Worm (Caenorhabditis elegans) whole organism, L3 larva: ENCODE data around the gene eif-2D.
A peak's percentile ranks its signal among the peaks of the same experiment; 100 is the strongest.

Source experiments
- R02D3.7 ChIP-seq: fragments of 150-350 bp; optimal IDR thresholded peaks from 2 replicates; lab custom pipeline; 2014; ENCODE audit warnings: missing biosample characterization, missing genetic modification characterization
- ZK546.5 ChIP-seq: sonication (generic microtip); optimal IDR thresholded peaks from 2 replicates; lab custom pipeline; 2017; ENCODE audit warnings: missing biosample characterization, missing genetic modification characterization
- ama-1 ChIP-seq: fragments of 150-350 bp; optimal IDR thresholded peaks from 2 replicates; lab custom pipeline; 2018
- ceh-16 ChIP-seq: sonication (generic microtip); optimal IDR thresholded peaks from 2 replicates; lab custom pipeline; 2017; ENCODE audit warnings: missing biosample characterization, missing genetic modification characterization
- ceh-82 ChIP-seq: fragments of 150-350 bp; optimal IDR thresholded peaks from 2 replicates; lab custom pipeline; 2014; ENCODE audit warnings: missing biosample characterization, missing genetic modification characterization
- ceh-9 ChIP-seq: sonication (generic microtip); optimal IDR thresholded peaks from 2 replicates; lab custom pipeline; 2018; ENCODE audit warnings: missing biosample characterization, missing genetic modification characterization
- daf-12 ChIP-seq: fragments of 150-350 bp; optimal IDR thresholded peaks from 2 replicates; lab custom pipeline; 2014; ENCODE audit warnings: missing biosample characterization, missing genetic modification reagents, missing genetic modification characterization
- egl-27 ChIP-seq: sonication (generic microtip); optimal IDR thresholded peaks from 4 replicates; lab custom pipeline; 2017; ENCODE audit warnings: missing biosample characterization, missing genetic modification reagents, missing genetic modification characterization
- egl-5 ChIP-seq: fragments of 150-350 bp; optimal IDR thresholded peaks from 2 replicates; lab custom pipeline; 2017; ENCODE audit warnings: missing biosample characterization, missing genetic modification reagents, missing genetic modification characterization, inconsistent platforms
- elt-1 ChIP-seq: fragments of 150-350 bp; optimal IDR thresholded peaks from 2 replicates; lab custom pipeline; 2014; ENCODE audit warnings: missing biosample characterization, missing genetic modification characterization
- elt-2 ChIP-seq: sonication (generic microtip); optimal IDR thresholded peaks from 2 replicates; lab custom pipeline; 2016; ENCODE audit warnings: missing genetic modification reagents, mild to moderate bottlenecking, missing genetic modification characterization, missing compliant biosample characterization
- elt-3 ChIP-seq, 3 experiments: fragments of 150-350 bp in 1 of 3; sonication (generic microtip) in 2 of 3; optimal IDR thresholded peaks; 2 replicates in 2 of 3; 4 replicates in 1 of 3; lab custom pipeline; 2014 to 2017; ENCODE audit warnings: missing biosample characterization in 3 of 3, missing genetic modification characterization in 3 of 3
- eor-1 ChIP-seq, 2 experiments: fragments of 150-350 bp; optimal IDR thresholded peaks; 2 replicates each; lab custom pipeline; 2014 to 2018; ENCODE audit warnings: missing biosample characterization in 2 of 2, missing genetic modification characterization in 2 of 2
- fkh-10 ChIP-seq: sonication (generic microtip); optimal IDR thresholded peaks from 2 replicates; lab custom pipeline; 2017; ENCODE audit warnings: missing biosample characterization, missing genetic modification reagents, missing genetic modification characterization
- fkh-2 ChIP-seq: fragments of 150-350 bp; optimal IDR thresholded peaks from 2 replicates; lab custom pipeline; 2014; ENCODE audit warnings: missing biosample characterization, missing genetic modification reagents, missing genetic modification characterization
- fos-1 ChIP-seq: fragments of 150-350 bp; optimal IDR thresholded peaks from 2 replicates; lab custom pipeline; 2014; ENCODE audit warnings: missing biosample characterization, missing genetic modification characterization
- hmg-11 ChIP-seq: sonication (generic microtip); optimal IDR thresholded peaks from 2 replicates; lab custom pipeline; 2016; ENCODE audit warnings: missing genetic modification characterization, missing compliant biosample characterization
- jun-1 ChIP-seq: fragments of 150-350 bp; optimal IDR thresholded peaks from 2 replicates; lab custom pipeline; 2014; ENCODE audit warnings: missing biosample characterization, missing genetic modification reagents, missing genetic modification characterization
- lin-15B ChIP-seq: fragments of 150-350 bp; optimal IDR thresholded peaks from 2 replicates; lab custom pipeline; 2014; ENCODE audit warnings: missing biosample characterization, missing genetic modification characterization
- lin-39 ChIP-seq: fragments of 150-350 bp; optimal IDR thresholded peaks from 2 replicates; lab custom pipeline; 2018; ENCODE audit warnings: missing biosample characterization, missing genetic modification reagents, missing genetic modification characterization
- lsy-12 ChIP-seq: sonication (generic microtip); optimal IDR thresholded peaks from 2 replicates; lab custom pipeline; 2016; ENCODE audit warnings: mild to moderate bottlenecking, missing genetic modification characterization, missing compliant biosample characterization
- mdl-1 ChIP-seq: fragments of 150-350 bp; optimal IDR thresholded peaks from 2 replicates; lab custom pipeline; 2014; ENCODE audit warnings: missing biosample characterization, missing genetic modification characterization
- nfya-1 ChIP-seq: sonication (generic microtip); optimal IDR thresholded peaks from 2 replicates; lab custom pipeline; 2017; ENCODE audit warnings: missing genetic modification characterization, mild to moderate bottlenecking, missing compliant biosample characterization, antibody characterized with exemption, moderate library complexity; ENCODE audit not compliant: insufficient read depth
- nhr-11 ChIP-seq: fragments of 150-350 bp; optimal IDR thresholded peaks from 2 replicates; lab custom pipeline; 2014; ENCODE audit warnings: missing biosample characterization, missing genetic modification characterization
- nhr-23 ChIP-seq: fragments of 150-350 bp; optimal IDR thresholded peaks from 2 replicates; lab custom pipeline; 2014; ENCODE audit warnings: missing biosample characterization, missing genetic modification reagents, missing genetic modification characterization
- nhr-25 ChIP-seq: sonication (generic microtip); optimal IDR thresholded peaks from 2 replicates; lab custom pipeline; 2017; ENCODE audit warnings: missing biosample characterization, missing genetic modification characterization
- nhr-28 ChIP-seq: fragments of 150-350 bp; optimal IDR thresholded peaks from 2 replicates; lab custom pipeline; 2014; ENCODE audit warnings: missing biosample characterization, missing genetic modification characterization
- nhr-43 ChIP-seq: sonication (generic microtip); optimal IDR thresholded peaks from 2 replicates; lab custom pipeline; 2016; ENCODE audit warnings: mild to moderate bottlenecking, missing genetic modification characterization, missing compliant biosample characterization; ENCODE audit not compliant: poor library complexity, severe bottlenecking
- nhr-67 ChIP-seq: fragments of 150-350 bp; optimal IDR thresholded peaks from 2 replicates; lab custom pipeline; 2014; ENCODE audit warnings: missing biosample characterization, missing genetic modification characterization
- nhr-76 ChIP-seq: fragments of 150-350 bp; sonication (generic microtip); optimal IDR thresholded peaks from 5 replicates; lab custom pipeline; 2014; ENCODE audit warnings: missing biosample characterization, missing genetic modification characterization
- pha-4 ChIP-seq: fragments of 150-350 bp; optimal IDR thresholded peaks from 2 replicates; lab custom pipeline; 2014; ENCODE audit warnings: missing biosample characterization, missing genetic modification reagents, missing genetic modification characterization
- pqm-1 ChIP-seq: fragments of 150-350 bp; optimal IDR thresholded peaks from 2 replicates; lab custom pipeline; 2017; ENCODE audit warnings: missing biosample characterization, missing genetic modification characterization, inconsistent platforms
- sea-2 ChIP-seq: fragments of 150-350 bp; sonication (generic microtip); optimal IDR thresholded peaks from 4 replicates; lab custom pipeline; 2014; ENCODE audit warnings: missing biosample characterization, missing genetic modification reagents, missing genetic modification characterization
- skn-1 ChIP-seq: fragments of 150-350 bp; optimal IDR thresholded peaks from 2 replicates; lab custom pipeline; 2014; ENCODE audit warnings: missing biosample characterization, missing genetic modification characterization
- snpc-4 ChIP-seq: fragments of 150-350 bp; optimal IDR thresholded peaks from 2 replicates; lab custom pipeline; 2014; ENCODE audit warnings: missing biosample characterization, missing genetic modification characterization
- tbx-2 ChIP-seq: sonication (generic microtip); optimal IDR thresholded peaks from 2 replicates; lab custom pipeline; 2016; ENCODE audit warnings: mild to moderate bottlenecking, missing genetic modification characterization, missing compliant biosample characterization
- unc-39 ChIP-seq: sonication (generic microtip); optimal IDR thresholded peaks from 4 replicates; lab custom pipeline; 2017; ENCODE audit warnings: missing biosample characterization, missing genetic modification characterization
- unc-62 ChIP-seq: fragments of 150-350 bp; sonication (generic microtip); optimal IDR thresholded peaks from 4 replicates; lab custom pipeline; 2014; ENCODE audit warnings: missing biosample characterization, missing genetic modification reagents, missing genetic modification characterization
- zag-1 ChIP-seq: fragments of 150-350 bp; optimal IDR thresholded peaks from 2 replicates; lab custom pipeline; 2014; ENCODE audit warnings: missing biosample characterization, missing genetic modification characterization
- ztf-11 ChIP-seq: fragments of 150-350 bp; optimal IDR thresholded peaks from 2 replicates; lab custom pipeline; 2014; ENCODE audit warnings: missing biosample characterization, missing genetic modification characterization
- ztf-4 ChIP-seq: fragments of 150-350 bp; optimal IDR thresholded peaks from 2 replicates; lab custom pipeline; 2014; ENCODE audit warnings: missing biosample characterization, missing genetic modification characterization

eif-2D gene

ce11 chrII:5714807-5715206 is 23.3 kb downstream of the eif-2D start, which contains the start of the genes tiar-1 and lelo-4:
Gene tiar-1, minus strand, starts transcription at chrII:5714823.
Gene lelo-4, plus strand, starts transcription at chrII:5714924.
- TF ChIP-seq skn-1 (tag; lab: Kevin White, UChicago) (peak; percentile 12), nhr-28 (tag; lab: Kevin White, UChicago) (no peak), elt-3 (tag; optimal IDR thresholded peaks at IDR 0.05; lab: Kevin White, UChicago) (no peak), daf-12 (no peak), egl-5 (tag; lab: Kevin White, UChicago) (no peak), elt-1 (tag; lab: Kevin White, UChicago) (no peak), nhr-11 (tag; lab: Kevin White, UChicago) (no peak), ama-1 (lab: Kevin White, UChicago) (peak; percentile 61), pqm-1 (tag; lab: Kevin White, UChicago) (no peak), fkh-10 (GFP tag; lab: Kevin White, UChicago) (no peak), fkh-2 (no peak), tbx-2 (no peak), hmg-11 (tag; lab: Kevin White, UChicago) (peak; percentile 47), nhr-67 (tag; lab: Kevin White, UChicago) (no peak), pha-4 (tag; lab: Kevin White, UChicago) (peak; percentile 78), lin-39 (tag; lab: Kevin White, UChicago) (peak; percentile 48), nfya-1 (peak; percentile 78), lin-15B (peak; percentile 86), nhr-43 (tag; lab: Kevin White, UChicago) (peak; percentile 26), nhr-23 (tag; lab: Kevin White, UChicago) (peak; percentile 66), ceh-16 (tag; lab: Kevin White, UChicago) (no peak), ztf-4 (no peak), elt-2 (tag; lab: Kevin White, UChicago) (peak; percentile 76), R02D3.7 (tag; lab: Kevin White, UChicago) (no peak), ceh-9 (tag; lab: Kevin White, UChicago) (no peak), ZK546.5 (tag; lab: Kevin White, UChicago) (peak; percentile 61), snpc-4 (peak; percentile 84), unc-39 (no peak), fos-1 (no peak), jun-1 (tag; lab: Kevin White, UChicago) (no peak), unc-62 (GFP tag; lab: Kevin White, UChicago) (no peak), nhr-76 (tag; lab: Kevin White, UChicago) (no peak), nhr-25 (tag; lab: Kevin White, UChicago) (peak; percentile 76), zag-1 (tag; lab: Kevin White, UChicago) (no peak), sea-2 (GFP tag; lab: Kevin White, UChicago) (no peak)

- TF ChIP-seq nfya-1: no peak
Measured at ce11 chrII:5715745-5716357, 24.3 kb downstream of the eif-2D start, which contains the start of the genes C18A3.10 and C18A3.3. Gene C18A3.10, minus strand, starts transcription at chrII:5715845. Gene C18A3.3, plus strand, starts transcription at chrII:5716307.

- TF ChIP-seq egl-27 (tag; lab: Kevin White, UChicago): no peak
- TF ChIP-seq sea-2 (GFP tag; lab: Kevin White, UChicago): no peak
- TF ChIP-seq mdl-1 (tag; lab: Kevin White, UChicago): no peak
- TF ChIP-seq nhr-23 (tag; lab: Kevin White, UChicago): no peak
- no peak for TF ChIP-seq ztf-11 (tag; lab: Kevin White, UChicago)
- TF ChIP-seq tbx-2: no peak
- TF ChIP-seq nhr-28 (tag; lab: Kevin White, UChicago): no peak
- TF ChIP-seq nhr-43 (tag; lab: Kevin White, UChicago): no peak
- no peak for TF ChIP-seq eor-1 (tag; optimal IDR thresholded peaks at IDR 0.05; lab: Kevin White, UChicago)
- TF ChIP-seq nhr-76 (tag; lab: Kevin White, UChicago): no peak
- no peak for TF ChIP-seq fkh-10 (GFP tag; lab: Kevin White, UChicago)
- no peak for TF ChIP-seq zag-1 (tag; lab: Kevin White, UChicago)
- TF ChIP-seq elt-1 (tag; lab: Kevin White, UChicago): no peak
- TF ChIP-seq egl-5 (tag; lab: Kevin White, UChicago): no peak
- no peak for TF ChIP-seq elt-2 (tag; lab: Kevin White, UChicago)
- TF ChIP-seq ceh-82 (tag; lab: Kevin White, UChicago): no peak
- no peak for TF ChIP-seq daf-12
- no peak for TF ChIP-seq lsy-12 (tag; lab: Kevin White, UChicago)
- TF ChIP-seq ceh-9 (tag; lab: Kevin White, UChicago): no peak
Measured at ce11 chrII:5717831-5718230, 26.3 kb downstream of the eif-2D start, which contains the start of gene zipt-3. Gene zipt-3, plus strand, starts transcription at chrII:5718131.
